Fruit fly (Drosophila melanogaster) whole organism, prepupa: Measurements from ENCODE around the gene Sol1.

Experiments used
- Blimp-1 ChIP-seq: fragments of 200-800 bp; sonication (Bioruptor generic); optimal IDR thresholded peaks from 3 replicates; lab custom pipeline; 2017; ENCODE audit warnings: missing biosample characterization, missing genetic modification characterization, mild to moderate bottlenecking, moderate library complexity, missing genetic modification reagents
- CG10631 ChIP-seq: fragments of 200-800 bp; sonication (Bioruptor generic); optimal IDR thresholded peaks from 2 replicates; lab custom pipeline; 2016; ENCODE audit warnings: missing biosample characterization, missing genetic modification characterization
- CG11902 ChIP-seq: fragments of 200-800 bp; sonication (Bioruptor generic); optimal IDR thresholded peaks from 3 replicates; lab custom pipeline; 2016; ENCODE audit warnings: missing biosample characterization, missing genetic modification characterization
- CG15336 ChIP-seq: fragments of 200-800 bp; sonication (Bioruptor generic); IDR thresholded peaks from 2 replicates; pipeline ENCODE4 v1.3.6; 2022; ENCODE audit warnings: missing biosample characterization, missing genetic modification characterization
- CG1621 ChIP-seq: fragments of 200-800 bp; sonication (Bioruptor generic); optimal IDR thresholded peaks from 3 replicates; lab custom pipeline; 2018; ENCODE audit warnings: missing biosample characterization, mild to moderate bottlenecking, missing genetic modification characterization
- CG16779 ChIP-seq: fragments of 200-800 bp; sonication (Bioruptor generic); optimal IDR thresholded peaks from 3 replicates; lab custom pipeline; 2017; ENCODE audit warnings: missing biosample characterization, mild to moderate bottlenecking, missing genetic modification characterization
- CG3032 ChIP-seq: fragments of 200-800 bp; optimal IDR thresholded peaks from 2 replicates; lab custom pipeline; 2019; ENCODE audit warnings: missing biosample characterization, mild to moderate bottlenecking, missing genetic modification characterization, moderate library complexity
- CG31627 ChIP-seq: fragments of 200-800 bp; sonication (Bioruptor generic); optimal IDR thresholded peaks from 3 replicates; lab custom pipeline; 2016; ENCODE audit warnings: missing biosample characterization, missing genetic modification characterization
- CG32006 ChIP-seq: fragments of 200-800 bp; sonication (Bioruptor generic); optimal IDR thresholded peaks from 3 replicates; lab custom pipeline; 2017; ENCODE audit warnings: missing biosample characterization, mild to moderate bottlenecking, missing genetic modification characterization
- CG34406 ChIP-seq: fragments of 200-800 bp; sonication (Bioruptor generic); optimal IDR thresholded peaks from 3 replicates; lab custom pipeline; 2016; ENCODE audit warnings: missing biosample characterization, missing genetic modification characterization
- CG3919 ChIP-seq: fragments of 200-800 bp; sonication (Bioruptor generic); optimal IDR thresholded peaks from 3 replicates; lab custom pipeline; 2016; ENCODE audit warnings: missing biosample characterization, missing genetic modification characterization
- CG6276 ChIP-seq: fragments of 200-800 bp; sonication (Bioruptor generic); optimal IDR thresholded peaks from 2 replicates; lab custom pipeline; 2017; ENCODE audit warnings: missing biosample characterization, mild to moderate bottlenecking, missing genetic modification characterization
- CG6808 ChIP-seq: fragments of 200-800 bp; sonication (Bioruptor generic); optimal IDR thresholded peaks from 3 replicates; lab custom pipeline; 2017; ENCODE audit warnings: missing biosample characterization, missing genetic modification characterization, mild to moderate bottlenecking, moderate library complexity, missing genetic modification reagents
- CG6854 ChIP-seq: fragments of 200-800 bp; sonication (Bioruptor generic); optimal IDR thresholded peaks from 2 replicates; lab custom pipeline; 2017; ENCODE audit warnings: missing biosample characterization, mild to moderate bottlenecking, missing genetic modification characterization
- CG7368 ChIP-seq: fragments of 200-800 bp; sonication (Bioruptor generic); optimal IDR thresholded peaks from 3 replicates; lab custom pipeline; 2016; ENCODE audit warnings: missing biosample characterization, missing genetic modification characterization
- CG8319 ChIP-seq: fragments of 200-800 bp; sonication (Bioruptor generic); optimal IDR thresholded peaks from 3 replicates; lab custom pipeline; 2016; ENCODE audit warnings: missing biosample characterization, missing genetic modification characterization
- CG9139 ChIP-seq: fragments of 200-800 bp; sonication (Bioruptor generic); optimal IDR thresholded peaks from 3 replicates; lab custom pipeline; 2017; ENCODE audit warnings: missing biosample characterization, mild to moderate bottlenecking, missing genetic modification characterization
- Eip75B ChIP-seq: fragments of 200-800 bp; sonication (Bioruptor generic); optimal IDR thresholded peaks from 3 replicates; lab custom pipeline; 2016; ENCODE audit warnings: missing biosample characterization, missing genetic modification characterization
- Eip78C ChIP-seq: fragments of 200-800 bp; sonication (Bioruptor generic); peaks from one replicate; lab custom pipeline; 2016; ENCODE audit warnings: missing biosample characterization, missing genetic modification characterization
- Ets21C ChIP-seq: fragments of 200-800 bp; sonication (Bioruptor generic); optimal IDR thresholded peaks from 3 replicates; lab custom pipeline; 2016; ENCODE audit warnings: missing biosample characterization, missing genetic modification characterization
- Gug ChIP-seq: fragments of 200-800 bp; sonication (Bioruptor generic); IDR thresholded peaks from 2 replicates; pipeline ENCODE4 v1.3.6; 2022; ENCODE audit warnings: missing biosample characterization, missing genetic modification characterization
- Hr4 ChIP-seq: fragments of 200-800 bp; sonication (Bioruptor generic); optimal IDR thresholded peaks from 3 replicates; lab custom pipeline; 2016; ENCODE audit warnings: missing biosample characterization, missing genetic modification characterization
- Lpt ChIP-seq: fragments of 200-800 bp; sonication (Bioruptor generic); optimal IDR thresholded peaks from 3 replicates; lab custom pipeline; 2016; ENCODE audit warnings: missing biosample characterization, missing genetic modification characterization
- Met ChIP-seq: fragments of 200-800 bp; sonication (Bioruptor generic); optimal IDR thresholded peaks from 3 replicates; lab custom pipeline; 2016; ENCODE audit warnings: missing biosample characterization, missing genetic modification characterization
- OdsH ChIP-seq: fragments of 200-800 bp; sonication (Bioruptor generic); optimal IDR thresholded peaks from 3 replicates; lab custom pipeline; 2016; ENCODE audit warnings: missing biosample characterization, missing genetic modification characterization
- Smox ChIP-seq: fragments of 200-800 bp; sonication (Bioruptor generic); optimal IDR thresholded peaks from 3 replicates; lab custom pipeline; 2016; ENCODE audit warnings: missing biosample characterization, missing genetic modification characterization
- Sox102F ChIP-seq: fragments of 200-800 bp; sonication (Bioruptor generic); optimal IDR thresholded peaks from 2 replicates; lab custom pipeline; 2016; ENCODE audit warnings: missing biosample characterization, mild to moderate bottlenecking, missing genetic modification characterization
- Sox14 ChIP-seq: fragments of 200-800 bp; sonication (Bioruptor generic); optimal IDR thresholded peaks from 3 replicates; lab custom pipeline; 2016; ENCODE audit warnings: missing biosample characterization, missing genetic modification characterization
- achi ChIP-seq: fragments of 200-800 bp; sonication (Bioruptor generic); optimal IDR thresholded peaks from 3 replicates; lab custom pipeline; 2016; ENCODE audit warnings: missing biosample characterization, missing genetic modification characterization
- acj6 ChIP-seq: fragments of 200-800 bp; sonication (Bioruptor generic); optimal IDR thresholded peaks from 3 replicates; lab custom pipeline; 2016; ENCODE audit warnings: missing biosample characterization, missing genetic modification characterization
- cyc ChIP-seq: fragments of 200-800 bp; sonication (Bioruptor generic); optimal IDR thresholded peaks from 3 replicates; lab custom pipeline; 2016; ENCODE audit warnings: missing biosample characterization, missing genetic modification characterization
- dac ChIP-seq: fragments of 200-800 bp; sonication (Bioruptor generic); optimal IDR thresholded peaks from 2 replicates; lab custom pipeline; 2017; ENCODE audit warnings: missing biosample characterization, mild to moderate bottlenecking, missing genetic modification characterization
- eg ChIP-seq: fragments of 200-800 bp; sonication (Bioruptor generic); IDR thresholded peaks from 3 replicates; pipeline ENCODE4 v1.3.6; 2022; ENCODE audit warnings: missing biosample characterization, missing genetic modification characterization
- fd59A ChIP-seq: fragments of 200-800 bp; sonication (Bioruptor generic); optimal IDR thresholded peaks from 2 replicates; lab custom pipeline; 2017; ENCODE audit warnings: missing biosample characterization, mild to moderate bottlenecking, missing genetic modification characterization, missing genetic modification reagents
- fd85E ChIP-seq: fragments of 200-800 bp; sonication (Bioruptor generic); optimal IDR thresholded peaks from 3 replicates; lab custom pipeline; 2016; ENCODE audit warnings: missing biosample characterization, missing genetic modification characterization
- fkh ChIP-seq: fragments of 200-800 bp; sonication (Bioruptor generic); optimal IDR thresholded peaks from 3 replicates; lab custom pipeline; 2017; ENCODE audit warnings: missing biosample characterization, mild to moderate bottlenecking, missing genetic modification characterization, moderate library complexity
- lz ChIP-seq: fragments of 200-800 bp; sonication (Bioruptor generic); optimal IDR thresholded peaks from 3 replicates; lab custom pipeline; 2016; ENCODE audit warnings: missing biosample characterization, missing genetic modification characterization
- pdm3 ChIP-seq: fragments of 200-800 bp; sonication (Bioruptor generic); optimal IDR thresholded peaks from 3 replicates; lab custom pipeline; 2016; ENCODE audit warnings: missing biosample characterization, missing genetic modification characterization
- spab ChIP-seq: fragments of 200-800 bp; sonication (Bioruptor generic); optimal IDR thresholded peaks from 2 replicates; lab custom pipeline; 2017; ENCODE audit warnings: missing biosample characterization, mild to moderate bottlenecking, missing genetic modification characterization, missing genetic modification reagents
- ss ChIP-seq, 2 experiments: fragments of 200-800 bp; sonication (Bioruptor generic); optimal IDR thresholded peaks; 2 replicates in 1 of 2; 3 replicates in 1 of 2; lab custom pipeline; 2017 to 2018; ENCODE audit warnings: mild to moderate bottlenecking in 2 of 2, missing biosample characterization in 2 of 2, missing genetic modification characterization in 2 of 2, moderate library complexity in 1 of 2
- svp ChIP-seq: fragments of 200-800 bp; sonication (Bioruptor generic); peaks from one replicate; lab custom pipeline; 2016; ENCODE audit warnings: missing biosample characterization, missing genetic modification characterization
- vri ChIP-seq: fragments of 200-800 bp; sonication (Bioruptor generic); optimal IDR thresholded peaks from 3 replicates; lab custom pipeline; 2016; ENCODE audit warnings: missing biosample characterization, mild to moderate bottlenecking, missing genetic modification characterization

The Sol1 gene

dm6 chr3R:12398054-12398453 lies 12.0 kb downstream of the Sol1 start:
- TF ChIP-seq CG1621 (tag; lab: Kevin White, UChicago) = no peak
- TF ChIP-seq svp (GFP tag; lab: Kevin White, UChicago) = peak; percentile 71
- TF ChIP-seq vri (GFP tag; lab: Kevin White, UChicago) = peak; percentile 39

- TF ChIP-seq vri (GFP tag; lab: Kevin White, UChicago) (peak; percentile 44), fd59A (GFP tag; lab: Kevin White, UChicago) (no peak), lz (GFP tag; lab: Kevin White, UChicago) (no peak), svp (GFP tag; lab: Kevin White, UChicago) (peak; percentile 43), acj6 (no peak)
Observed at dm6 chr3R:12398620-12399247, 12.7 kb downstream of the Sol1 start, which contains the start of gene Cyp9f3. Gene Cyp9f3, minus strand, starts transcription at chr3R:12398929.

dm6 chr3R:12401672-12402296 lies 15.7 kb downstream of the Sol1 start, which contains the start of gene DNAlig3:
Gene DNAlig3, minus strand, starts transcription at chr3R:12401839.
- TF ChIP-seq fkh (GFP tag; lab: Kevin White, UChicago) = peak; percentile 98
- no peak for TF ChIP-seq CG32006 (GFP tag; lab: Kevin White, UChicago)
- peak; percentile 51 for TF ChIP-seq CG6854 (GFP tag; lab: Kevin White, UChicago)
- no peak for TF ChIP-seq Gug

dm6 chr3R:12402935-12403334 lies 16.9 kb downstream of the Sol1 start:
- TF ChIP-seq OdsH (peak; percentile 95), Met (GFP tag; lab: Kevin White, UChicago) (peak; percentile 97), cyc (GFP tag; lab: Kevin White, UChicago) (peak; percentile 99), CG9139 (peak; percentile 96), CG15336 (GFP tag; lab: Robert Waterston, UW) (peak; percentile 95), CG3032 (tag; lab: Kevin White, UChicago) (peak; percentile 98), Gug (peak; percentile 85), Eip78C (peak; percentile 99), CG11902 (GFP tag; lab: Kevin White, UChicago) (peak; percentile 96), achi (GFP tag; lab: Kevin White, UChicago) (peak; percentile 94), svp (GFP tag; lab: Kevin White, UChicago) (peak; percentile 99), CG32006 (GFP tag; lab: Kevin White, UChicago) (peak; percentile 92), ss (GFP tag; optimal IDR thresholded peaks at IDR 0.05; lab: Kevin White, UChicago) (peak; percentile 97 to 98), spab (peak; percentile 98), CG16779 (tag; lab: Kevin White, UChicago) (peak; percentile 92), CG1621 (tag; lab: Kevin White, UChicago) (peak; percentile 94), Smox (peak; percentile 96), CG34406 (GFP tag; lab: Kevin White, UChicago) (peak; percentile 97), CG8319 (GFP tag; lab: Kevin White, UChicago) (peak; percentile 94), CG31627 (GFP tag; lab: Kevin White, UChicago) (peak; percentile 96), CG6276 (GFP tag; lab: Kevin White, UChicago) (peak; percentile 94), Sox14 (GFP tag; lab: Kevin White, UChicago) (peak; percentile 96), eg (GFP tag; lab: Robert Waterston, UW) (peak; percentile 98), Hr4 (GFP tag; lab: Kevin White, UChicago) (peak; percentile 93), fkh (GFP tag; lab: Kevin White, UChicago) (peak; percentile 73), CG6854 (GFP tag; lab: Kevin White, UChicago) (peak; percentile 99), Blimp-1 (GFP tag; lab: Kevin White, UChicago) (peak; percentile 93), Lpt (GFP tag; lab: Kevin White, UChicago) (peak; percentile 81), CG6808 (GFP tag; lab: Kevin White, UChicago) (peak; percentile 95), fd85E (peak; percentile 97), Sox102F (peak; percentile 98), pdm3 (peak; percentile 93), Eip75B (GFP tag; lab: Kevin White, UChicago) (peak; percentile 95), CG3919 (GFP tag; lab: Kevin White, UChicago) (peak; percentile 100), Ets21C (GFP tag; lab: Kevin White, UChicago) (peak; percentile 92), CG10631 (peak; percentile 91), CG7368 (GFP tag; lab: Kevin White, UChicago) (peak; percentile 98), lz (GFP tag; lab: Kevin White, UChicago) (peak; percentile 97), dac (peak; percentile 86)
